Worm (Caenorhabditis elegans): Measurements from ENCODE around the gene hlh-11.

The hlh-11 gene

ce11 chrIII:9645099-9645498 is 25.6 kb downstream of the hlh-11 start:
- TF ChIP-seq unc-120 (tag; optimal IDR thresholded peaks at IDR 0.05; ENCODE audit: poor library complexity, severe bottlenecking) (no peak), mab-5 (tag; optimal IDR thresholded peaks at IDR 0.05) (no peak), sem-2 (GFP tag; optimal IDR thresholded peaks at IDR 0.05) (no peak), lin-32 (GFP tag; optimal IDR thresholded peaks at IDR 0.05) (no peak)

DNA sequence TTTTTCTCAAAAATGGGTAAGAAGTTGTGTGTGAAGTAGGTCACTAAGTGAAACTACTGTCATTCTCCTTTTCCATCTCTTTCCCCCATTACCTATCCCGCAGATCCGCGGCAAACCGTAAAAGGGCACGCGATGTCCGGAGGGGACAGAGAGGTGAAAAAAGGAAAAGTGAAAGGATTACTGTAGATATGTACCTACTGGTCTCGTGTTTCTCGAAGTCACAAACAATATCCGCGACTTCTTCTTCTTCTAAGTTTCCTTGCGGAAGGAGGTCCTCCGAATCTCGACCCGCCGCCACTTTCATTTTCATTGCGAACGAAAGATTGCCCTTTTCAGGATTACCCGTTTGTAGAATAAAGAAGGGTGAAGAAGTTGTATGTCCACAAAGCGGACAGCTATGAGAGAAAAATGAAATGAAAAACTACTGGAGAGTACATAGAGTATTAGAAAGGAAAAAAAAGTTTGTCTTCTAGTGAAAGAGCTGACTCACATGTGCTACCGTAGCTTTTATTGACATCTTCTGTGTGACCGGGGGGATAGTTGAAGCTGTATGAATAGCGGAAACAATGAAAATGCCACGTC is 27.0 kb downstream of the hlh-11 start:
- no peak for TF ChIP-seq tbx-8 (GFP tag; optimal IDR thresholded peaks at IDR 0.05)
- peak; percentile 37 for TF ChIP-seq lsy-2 (tag; optimal IDR thresholded peaks at IDR 0.05)
- no peak for TF ChIP-seq flh-1 (GFP tag; optimal IDR thresholded peaks at IDR 0.05)
- TF ChIP-seq mep-1 (tag; optimal IDR thresholded peaks at IDR 0.05): peak; percentile 3
- TF ChIP-seq nhr-28 (tag; optimal IDR thresholded peaks at IDR 0.05): no peak
- TF ChIP-seq bed-3 (GFP tag; optimal IDR thresholded peaks at IDR 0.05): no peak
- TF ChIP-seq blmp-1 (tag; optimal IDR thresholded peaks at IDR 0.05): peak; percentile 94
- peak; percentile 60 for TF ChIP-seq ham-2 (GFP tag; optimal IDR thresholded peaks at IDR 0.05)

ce11 chrIII:9651871-9652270 is 32.4 kb downstream of the hlh-11 start, which contains the start of gene C15H7.3:
Gene C15H7.3, minus strand, starts transcription at chrIII:9651971.
- TF ChIP-seq elt-3 (tag; optimal IDR thresholded peaks at IDR 0.05) (no peak), nhr-28 (tag; optimal IDR thresholded peaks at IDR 0.05) (no peak), mls-2 (tag; optimal IDR thresholded peaks at IDR 0.05) (no peak), ceh-39 (tag; optimal IDR thresholded peaks at IDR 0.05) (no peak), sptf-1 (tag; optimal IDR thresholded peaks at IDR 0.05) (no peak), nhr-12 (tag; optimal IDR thresholded peaks at IDR 0.05) (no peak), unc-39 (tag; optimal IDR thresholded peaks at IDR 0.05) (no peak), nhr-2 (tag; optimal IDR thresholded peaks at IDR 0.05) (no peak)

DNA sequence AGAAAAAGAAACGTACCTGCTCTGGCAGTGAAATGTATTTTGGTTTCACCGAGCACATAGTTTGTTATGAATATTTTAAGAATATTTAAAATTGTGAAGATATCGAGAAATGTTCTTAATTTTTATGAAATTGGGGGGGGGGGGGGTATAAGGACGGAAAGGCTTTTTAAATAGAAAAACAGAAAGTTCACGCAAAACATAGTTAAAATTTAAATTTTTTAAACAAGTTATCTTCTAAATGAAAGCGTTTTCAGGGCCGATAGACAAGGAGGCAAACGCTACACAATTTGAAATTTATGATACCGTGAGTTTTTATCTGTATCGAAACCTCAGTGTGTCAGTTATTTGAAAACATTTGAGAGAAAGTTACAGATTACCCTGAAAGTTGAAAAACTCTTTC is 36.3 kb downstream of the hlh-11 start, which contains the start of gene C15H7.4:
C15H7.4 (minus strand) TSS at position 101 of the 400 bp plus-strand sequence.
- TF ChIP-seq flh-1 (GFP tag; optimal IDR thresholded peaks at IDR 0.05) (no peak), ceh-83 (GFP tag; optimal IDR thresholded peaks at IDR 0.05) (no peak), tbx-8 (GFP tag; optimal IDR thresholded peaks at IDR 0.05) (no peak), zip-8 (tag; optimal IDR thresholded peaks at IDR 0.05) (no peak), sptf-1 (tag; optimal IDR thresholded peaks at IDR 0.05) (no peak), ces-1 (GFP tag; optimal IDR thresholded peaks at IDR 0.05) (no peak), mep-1 (tag; optimal IDR thresholded peaks at IDR 0.05) (no peak), lin-13 (tag; optimal IDR thresholded peaks at IDR 0.05) (no peak), ham-2 (GFP tag; optimal IDR thresholded peaks at IDR 0.05) (no peak), ceh-43 (GFP tag; optimal IDR thresholded peaks at IDR 0.05) (no peak)

ce11 chrIII:9658569-9658968 is 39.1 kb downstream of the hlh-11 start:
- TF ChIP-seq ceh-83 (GFP tag; optimal IDR thresholded peaks at IDR 0.05): no peak
- no peak for TF ChIP-seq elt-3 (tag; optimal IDR thresholded peaks at IDR 0.05)
- TF ChIP-seq nhr-28 (tag; optimal IDR thresholded peaks at IDR 0.05): no peak

- TF ChIP-seq drap-1 (GFP tag; optimal IDR thresholded peaks at IDR 0.05): no peak
- TF ChIP-seq mab-5 (tag; optimal IDR thresholded peaks at IDR 0.05): no peak
- TF ChIP-seq M03D4.4 (tag; optimal IDR thresholded peaks at IDR 0.05): no peak
- TF ChIP-seq nhr-2 (tag; optimal IDR thresholded peaks at IDR 0.05): no peak
- TF ChIP-seq snpc-4 (tag; optimal IDR thresholded peaks at IDR 0.05): no peak
- peak; percentile 8 for TF ChIP-seq cnd-1 (tag; optimal IDR thresholded peaks at IDR 0.05)
- TF ChIP-seq sem-2 (GFP tag; optimal IDR thresholded peaks at IDR 0.05): no peak
- TF ChIP-seq sptf-1 (tag; optimal IDR thresholded peaks at IDR 0.05): no peak
- peak; percentile 26 for TF ChIP-seq ceh-43 (GFP tag; optimal IDR thresholded peaks at IDR 0.05)
- no peak for TF ChIP-seq flh-1 (GFP tag; optimal IDR thresholded peaks at IDR 0.05)
- no peak for TF ChIP-seq ceh-83 (GFP tag; optimal IDR thresholded peaks at IDR 0.05)
- TF ChIP-seq elt-3 (tag; optimal IDR thresholded peaks at IDR 0.05): no peak
- TF ChIP-seq unc-39 (tag; optimal IDR thresholded peaks at IDR 0.05): no peak
- peak; percentile 40 for TF ChIP-seq hlh-1 (tag; optimal IDR thresholded peaks at IDR 0.05)
- TF ChIP-seq mls-2 (tag; optimal IDR thresholded peaks at IDR 0.05): no peak
- TF ChIP-seq lin-13 (tag; optimal IDR thresholded peaks at IDR 0.05): no peak
- no peak for TF ChIP-seq ztf-11 (tag; optimal IDR thresholded peaks at IDR 0.05)
- no peak for TF ChIP-seq ham-2 (GFP tag; optimal IDR thresholded peaks at IDR 0.05)
- TF ChIP-seq nhr-76 (tag; optimal IDR thresholded peaks at IDR 0.05): no peak
- TF ChIP-seq ces-1 (GFP tag; optimal IDR thresholded peaks at IDR 0.05): peak; percentile 18
- TF ChIP-seq mep-1 (tag; optimal IDR thresholded peaks at IDR 0.05): no peak
- no peak for TF ChIP-seq zip-8 (tag; optimal IDR thresholded peaks at IDR 0.05)
- no peak for TF ChIP-seq lsy-2 (tag; optimal IDR thresholded peaks at IDR 0.05)
- no peak for TF ChIP-seq nhr-12 (tag; optimal IDR thresholded peaks at IDR 0.05)
- TF ChIP-seq lin-32 (GFP tag; optimal IDR thresholded peaks at IDR 0.05): peak; percentile 58
- no peak for TF ChIP-seq unc-120 (tag; optimal IDR thresholded peaks at IDR 0.05; ENCODE audit: poor library complexity, severe bottlenecking)
- no peak for TF ChIP-seq nhr-28 (tag; optimal IDR thresholded peaks at IDR 0.05)
- TF ChIP-seq blmp-1 (tag; optimal IDR thresholded peaks at IDR 0.05): no peak
- peak; percentile 54 for TF ChIP-seq elt-1 (tag; optimal IDR thresholded peaks at IDR 0.05; ENCODE audit: borderline replicate concordance, insufficient read depth)
Measured at ce11 chrIII:9661119-9661518, 41.6 kb downstream of the hlh-11 start.

Measured in whole organism, mixed stage, embryonic.